Worm (Caenorhabditis elegans) whole organism, late embryonic: ENCODE data around the gene F33H1.4.

Experiments used
- C38D4.7 ChIP-seq: fragments of 200-800 bp; sonication (Bioruptor generic); optimal IDR thresholded peaks from 2 replicates; lab custom pipeline; 2018; ENCODE audit warnings: mild to moderate bottlenecking, missing genetic modification characterization, moderate library complexity, missing compliant biosample characterization
- K09A11.1 ChIP-seq: sonication (generic microtip); optimal IDR thresholded peaks from 2 replicates; lab custom pipeline; 2017; ENCODE audit warnings: antibody characterized with exemption, mild to moderate bottlenecking, missing genetic modification characterization, missing compliant biosample characterization; ENCODE audit not compliant: insufficient read depth
- ceh-18 ChIP-seq: sonication (generic microtip); optimal IDR thresholded peaks from 2 replicates; lab custom pipeline; 2016; ENCODE audit warnings: missing genetic modification characterization, missing compliant biosample characterization
- ceh-2 ChIP-seq: sonication (generic microtip); optimal IDR thresholded peaks from 2 replicates; lab custom pipeline; 2016; ENCODE audit warnings: missing genotype, missing genetic modification characterization, missing compliant biosample characterization
- ceh-22 ChIP-seq: sonication (generic microtip); optimal IDR thresholded peaks from 2 replicates; lab custom pipeline; 2017; ENCODE audit warnings: missing biosample characterization, missing genetic modification characterization
- ceh-30 ChIP-seq: fragments of 150-350 bp; optimal IDR thresholded peaks from 2 replicates; lab custom pipeline; 2014; ENCODE audit warnings: missing biosample characterization, missing genetic modification characterization
- ceh-31 ChIP-seq: sonication (generic microtip); optimal IDR thresholded peaks from 2 replicates; lab custom pipeline; 2016; ENCODE audit warnings: missing genetic modification characterization, missing compliant biosample characterization
- ceh-6 ChIP-seq: fragments of 200-800 bp; sonication (Bioruptor generic); optimal IDR thresholded peaks from 2 replicates; lab custom pipeline; 2018; ENCODE audit warnings: mild to moderate bottlenecking, missing genetic modification characterization, missing compliant biosample characterization
- che-1 ChIP-seq: sonication (generic microtip); optimal IDR thresholded peaks from 2 replicates; lab custom pipeline; 2016; ENCODE audit warnings: mild to moderate bottlenecking, missing genetic modification characterization, missing compliant biosample characterization
- dve-1 ChIP-seq: sonication (generic microtip); optimal IDR thresholded peaks from 2 replicates; lab custom pipeline; 2017; ENCODE audit warnings: antibody characterized with exemption, mild to moderate bottlenecking, missing genetic modification characterization, missing compliant biosample characterization
- elt-2 ChIP-seq: sonication (generic microtip); optimal IDR thresholded peaks from 2 replicates; lab custom pipeline; 2016; ENCODE audit warnings: missing genetic modification reagents, missing genetic modification characterization, missing compliant biosample characterization
- ets-4 ChIP-seq: sonication (generic microtip); optimal IDR thresholded peaks from 2 replicates; lab custom pipeline; 2016; ENCODE audit warnings: missing genetic modification characterization, missing compliant biosample characterization
- eyg-1 ChIP-seq: sonication (generic microtip); optimal IDR thresholded peaks from 2 replicates; lab custom pipeline; 2016; ENCODE audit warnings: missing genotype, missing genetic modification characterization, missing compliant biosample characterization
- fkh-6 ChIP-seq: sonication (generic microtip); optimal IDR thresholded peaks from 2 replicates; lab custom pipeline; 2016; ENCODE audit warnings: missing genetic modification characterization, missing compliant biosample characterization
- hlh-30 ChIP-seq: sonication (generic microtip); optimal IDR thresholded peaks from 2 replicates; lab custom pipeline; 2017; ENCODE audit warnings: antibody characterized with exemption, missing genetic modification characterization, missing compliant biosample characterization; ENCODE audit not compliant: insufficient read depth
- hlh-6 ChIP-seq: sonication (generic microtip); optimal IDR thresholded peaks from 2 replicates; lab custom pipeline; 2016; ENCODE audit warnings: missing genotype, missing genetic modification characterization, missing compliant biosample characterization
- hlh-8 ChIP-seq: sonication (generic microtip); optimal IDR thresholded peaks from 2 replicates; lab custom pipeline; 2016; ENCODE audit warnings: missing genotype, missing genetic modification characterization, missing compliant biosample characterization
- lim-6 ChIP-seq: sonication (generic microtip); optimal IDR thresholded peaks from 2 replicates; lab custom pipeline; 2016; ENCODE audit warnings: missing genetic modification characterization, missing compliant biosample characterization
- lin-11 ChIP-seq: fragments of 200-800 bp; sonication (Bioruptor generic); optimal IDR thresholded peaks from 2 replicates; lab custom pipeline; 2018; ENCODE audit warnings: mild to moderate bottlenecking, missing genetic modification characterization, missing compliant biosample characterization
- nfya-1 ChIP-seq: sonication (generic microtip); optimal IDR thresholded peaks from 2 replicates; lab custom pipeline; 2017; ENCODE audit warnings: missing genetic modification characterization, mild to moderate bottlenecking, missing compliant biosample characterization, antibody characterized with exemption, moderate library complexity
- npax-4 ChIP-seq: sonication (generic microtip); optimal IDR thresholded peaks from 2 replicates; lab custom pipeline; 2016; ENCODE audit warnings: missing genetic modification characterization, missing compliant biosample characterization
- odd-2 ChIP-seq: sonication (generic microtip); optimal IDR thresholded peaks from 2 replicates; lab custom pipeline; 2017; ENCODE audit warnings: antibody characterized with exemption, mild to moderate bottlenecking, missing genetic modification characterization, missing compliant biosample characterization
- pag-3 ChIP-seq: sonication (generic microtip); optimal IDR thresholded peaks from 2 replicates; lab custom pipeline; 2016; ENCODE audit warnings: missing compliant biosample characterization, missing genetic modification characterization, borderline replicate concordance
- pat-9 ChIP-seq: fragments of 200-800 bp; sonication (Bioruptor generic); optimal IDR thresholded peaks from 2 replicates; lab custom pipeline; 2018; ENCODE audit warnings: mild to moderate bottlenecking, missing genetic modification characterization, moderate library complexity, missing compliant biosample characterization
- pha-2 ChIP-seq: sonication (generic microtip); optimal IDR thresholded peaks from 2 replicates; lab custom pipeline; 2017; ENCODE audit warnings: mild to moderate bottlenecking, missing genetic modification characterization, missing compliant biosample characterization
- pros-1 ChIP-seq: fragments of 150-350 bp; optimal IDR thresholded peaks from 2 replicates; lab custom pipeline; 2014; ENCODE audit warnings: missing biosample characterization, missing genetic modification reagents, missing genetic modification characterization
- rnt-1 ChIP-seq: sonication (generic microtip); optimal IDR thresholded peaks from 2 replicates; lab custom pipeline; 2016; ENCODE audit warnings: missing genetic modification characterization, missing compliant biosample characterization
- sox-4 ChIP-seq: sonication (generic microtip); optimal IDR thresholded peaks from 2 replicates; lab custom pipeline; 2017; ENCODE audit warnings: mild to moderate bottlenecking, missing genetic modification characterization, inconsistent platforms, missing compliant biosample characterization
- syd-9 ChIP-seq: sonication (generic microtip); optimal IDR thresholded peaks from 2 replicates; lab custom pipeline; 2016; ENCODE audit warnings: mild to moderate bottlenecking, missing genetic modification characterization, moderate library complexity, missing compliant biosample characterization
- tbx-2 ChIP-seq: sonication (generic microtip); optimal IDR thresholded peaks from 2 replicates; lab custom pipeline; 2016; ENCODE audit warnings: missing genetic modification characterization, missing compliant biosample characterization
- tbx-7 ChIP-seq: sonication (generic microtip); optimal IDR thresholded peaks from 2 replicates; lab custom pipeline; 2016; ENCODE audit warnings: missing genotype, missing genetic modification characterization, missing compliant biosample characterization
- unc-42 ChIP-seq: sonication (generic microtip); optimal IDR thresholded peaks from 2 replicates; lab custom pipeline; 2016; ENCODE audit warnings: missing genotype, missing genetic modification characterization, missing compliant biosample characterization
- unc-55 ChIP-seq: sonication (generic microtip); optimal IDR thresholded peaks from 2 replicates; lab custom pipeline; 2017; ENCODE audit warnings: missing biosample characterization, missing genetic modification reagents, missing genetic modification characterization
- unc-86 ChIP-seq: sonication (generic microtip); optimal IDR thresholded peaks from 2 replicates; lab custom pipeline; 2016; ENCODE audit warnings: missing genetic modification characterization, missing compliant biosample characterization
- ztf-16 ChIP-seq: sonication (generic microtip); optimal IDR thresholded peaks from 2 replicates; lab custom pipeline; 2017; ENCODE audit warnings: missing genetic modification characterization, missing compliant biosample characterization

The F33H1.4 gene

DNA sequence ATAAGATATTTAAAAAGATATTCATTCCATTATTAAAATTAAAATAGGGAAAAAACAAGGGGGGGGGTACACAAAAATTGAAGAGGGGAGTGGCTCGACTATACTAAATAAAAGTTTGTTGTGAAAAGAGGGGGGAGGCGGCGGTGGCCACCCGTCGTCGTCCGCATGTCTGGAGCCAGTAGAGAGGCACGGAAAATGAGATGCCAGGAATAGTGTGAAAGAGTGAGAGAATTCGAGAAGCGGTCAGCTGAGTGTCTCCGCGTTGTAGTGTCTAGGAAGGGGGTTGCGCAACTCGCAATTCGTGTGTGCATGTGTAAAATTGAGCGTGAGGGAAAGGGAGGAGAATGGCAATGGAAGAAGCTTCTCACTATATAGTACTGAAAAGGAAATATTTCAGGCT is 27.8 kb downstream of the F33H1.4 start (continued):
- TF ChIP-seq odd-2 (tag; lab: Kevin White, UChicago): no peak
- no peak for TF ChIP-seq C38D4.7 (GFP tag; lab: Kevin White, UChicago)
- TF ChIP-seq elt-2 (tag; lab: Kevin White, UChicago): peak; percentile 10
- no peak for TF ChIP-seq ceh-30 (tag; lab: Kevin White, UChicago)
- TF ChIP-seq hlh-6 (tag; lab: Kevin White, UChicago): no peak
- TF ChIP-seq syd-9 (tag; lab: Kevin White, UChicago): peak; percentile 23
- peak; percentile 9 for TF ChIP-seq ceh-2 (tag; lab: Kevin White, UChicago)
- peak; percentile 51 for TF ChIP-seq hlh-8 (tag; lab: Kevin White, UChicago)
- no peak for TF ChIP-seq lin-11 (tag; lab: Kevin White, UChicago)
- peak; percentile 47 for TF ChIP-seq fkh-6 (tag; lab: Kevin White, UChicago)
- TF ChIP-seq pat-9 (tag; lab: Kevin White, UChicago): no peak
- TF ChIP-seq pros-1 (tag; lab: Kevin White, UChicago): no peak
- no peak for TF ChIP-seq pha-2 (tag; lab: Kevin White, UChicago)
- peak; percentile 59 for TF ChIP-seq unc-42 (tag; lab: Kevin White, UChicago)
- no peak for TF ChIP-seq unc-86 (tag; lab: Kevin White, UChicago)
- peak; percentile 81 for TF ChIP-seq hlh-30 (tag; lab: Kevin White, UChicago)
- peak; percentile 31 for TF ChIP-seq ceh-18 (tag; lab: Kevin White, UChicago)
- TF ChIP-seq ets-4 (tag; lab: Kevin White, UChicago): peak; percentile 31
- peak; percentile 80 for TF ChIP-seq ceh-31 (tag; lab: Kevin White, UChicago)
- TF ChIP-seq ztf-16: no peak

- TF ChIP-seq npax-4 (tag; lab: Kevin White, UChicago) (no peak), unc-55 (GFP tag; lab: Kevin White, UChicago) (peak; percentile 11)
Observed at ce11 chrII:10203067-10203466, 28.6 kb downstream of the F33H1.4 start.

DNA sequence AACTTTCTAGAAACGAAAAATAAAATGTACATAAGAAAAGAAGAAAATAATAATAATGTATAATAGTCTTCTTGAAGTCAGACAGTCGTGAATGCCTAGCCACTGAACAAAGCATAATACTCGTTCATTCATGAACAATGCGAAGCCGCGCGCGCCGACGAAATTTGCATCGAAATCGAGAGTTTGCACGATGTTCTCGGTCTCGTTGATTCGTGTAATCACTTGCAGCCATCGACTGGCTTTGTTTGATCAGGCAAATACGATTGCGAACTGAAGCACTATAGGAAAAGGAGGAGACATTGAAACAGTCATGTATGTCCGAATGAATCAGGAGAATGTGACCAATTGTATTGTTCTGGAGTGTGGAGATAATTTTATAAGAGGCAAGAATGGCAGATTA is 29.3 kb downstream of the F33H1.4 start:
- TF ChIP-seq eyg-1 (tag; lab: Kevin White, UChicago): no peak
- TF ChIP-seq dve-1 (tag; lab: Kevin White, UChicago): peak; percentile 12

DNA sequence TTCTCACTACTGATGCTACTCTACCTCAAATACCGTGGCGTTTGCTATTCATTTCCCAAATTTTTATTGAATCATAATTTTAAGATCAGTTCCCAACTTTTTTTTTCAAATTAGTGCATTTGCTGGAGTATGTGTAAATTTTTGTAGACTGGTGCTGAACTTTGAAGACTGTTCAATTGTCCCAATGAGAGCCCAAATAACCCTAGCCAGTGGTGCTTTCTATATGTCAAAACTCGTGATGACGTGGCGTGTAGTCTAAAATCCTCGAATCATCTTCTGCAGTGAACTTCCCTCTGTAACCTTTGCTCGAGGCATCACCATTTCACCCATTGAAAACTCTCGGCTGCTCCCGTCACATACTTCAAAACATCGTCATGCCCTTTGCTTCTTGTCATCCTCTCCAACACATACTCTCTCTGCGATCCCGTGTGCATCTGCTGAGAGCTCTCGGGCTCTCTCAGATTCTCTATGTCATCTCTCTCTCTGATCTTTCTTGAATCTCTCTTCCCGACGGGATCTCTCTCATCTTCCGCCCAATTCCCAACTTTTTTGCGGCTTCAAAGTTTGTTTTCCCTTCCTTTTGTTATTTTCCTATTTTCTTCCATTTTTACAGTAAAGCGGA is 30.1 kb downstream of the F33H1.4 start:
- no peak for TF ChIP-seq nfya-1 (tag; lab: Kevin White, UChicago)
- TF ChIP-seq tbx-2 (tag; lab: Kevin White, UChicago): no peak
- TF ChIP-seq pag-3: no peak
- peak; percentile 76 for TF ChIP-seq unc-55 (GFP tag; lab: Kevin White, UChicago)
- TF ChIP-seq ceh-18 (tag; lab: Kevin White, UChicago): peak; percentile 45
- no peak for TF ChIP-seq unc-86 (tag; lab: Kevin White, UChicago)
- TF ChIP-seq hlh-30 (tag; lab: Kevin White, UChicago): peak; percentile 11
- TF ChIP-seq K09A11.1 (tag; lab: Kevin White, UChicago): no peak
- peak; percentile 46 for TF ChIP-seq ceh-22 (tag; lab: Kevin White, UChicago)
- TF ChIP-seq rnt-1 (tag; lab: Kevin White, UChicago): peak; percentile 32

- TF ChIP-seq nfya-1 (tag; lab: Kevin White, UChicago) (no peak), pag-3 (no peak), ceh-6 (GFP tag; lab: Kevin White, UChicago) (no peak), lim-6 (tag; lab: Kevin White, UChicago) (no peak), che-1 (tag; lab: Kevin White, UChicago) (no peak), npax-4 (tag; lab: Kevin White, UChicago) (no peak), tbx-7 (tag; lab: Kevin White, UChicago) (no peak), unc-55 (GFP tag; lab: Kevin White, UChicago) (no peak), sox-4 (tag; lab: Kevin White, UChicago) (no peak)
Observed at ce11 chrII:10206425-10206824, 32.0 kb downstream of the F33H1.4 start, which contains the start of gene T01E8.1. Gene T01E8.1 (plus strand): TSS chrII:10206725.
